Fruit fly (Drosophila melanogaster): Measurements from ENCODE around the gene CG14324.

dm6 chr3R:17617121-17617975, 1.3 kb downstream of the CG14324 start:
- TF ChIP-seq cad (GFP tag; optimal IDR thresholded peaks at IDR 0.05) (no peak), CG8765 (GFP tag; IDR thresholded peaks at IDR 0.05) (no peak), Asciz (GFP tag; optimal IDR thresholded peaks at IDR 0.05) (no peak)

All from whole organism, embryonic.